Worm (Caenorhabditis elegans) whole organism, L3 larva: ENCODE results near the gene acbp-8.
A peak's percentile ranks its signal among the peaks of the same experiment; 100 is the strongest.

Experiments
- R02D3.7 ChIP-seq: fragments of 150-350 bp; optimal IDR thresholded peaks from 2 replicates; lab custom pipeline; 2014; ENCODE audit warnings: missing biosample characterization, missing genetic modification characterization
- ZK546.5 ChIP-seq: sonication (generic microtip); optimal IDR thresholded peaks from 2 replicates; lab custom pipeline; 2017; ENCODE audit warnings: missing biosample characterization, missing genetic modification characterization
- aly-2 ChIP-seq: fragments of 150-350 bp; optimal IDR thresholded peaks from 2 replicates; lab custom pipeline; 2014; ENCODE audit warnings: missing biosample characterization, missing genetic modification characterization
- ama-1 ChIP-seq: fragments of 150-350 bp; optimal IDR thresholded peaks from 2 replicates; lab custom pipeline; 2018
- ceh-16 ChIP-seq: sonication (generic microtip); optimal IDR thresholded peaks from 2 replicates; lab custom pipeline; 2017; ENCODE audit warnings: missing biosample characterization, missing genetic modification characterization
- ceh-28 ChIP-seq: fragments of 150-350 bp; optimal IDR thresholded peaks from 2 replicates; lab custom pipeline; 2014; ENCODE audit warnings: missing biosample characterization, missing genetic modification reagents, missing genetic modification characterization
- ceh-82 ChIP-seq: fragments of 150-350 bp; optimal IDR thresholded peaks from 2 replicates; lab custom pipeline; 2014; ENCODE audit warnings: missing biosample characterization, missing genetic modification characterization
- ceh-9 ChIP-seq: sonication (generic microtip); optimal IDR thresholded peaks from 2 replicates; lab custom pipeline; 2018; ENCODE audit warnings: missing biosample characterization, missing genetic modification characterization
- daf-12 ChIP-seq: fragments of 150-350 bp; optimal IDR thresholded peaks from 2 replicates; lab custom pipeline; 2014; ENCODE audit warnings: missing biosample characterization, missing genetic modification reagents, missing genetic modification characterization
- egl-27 ChIP-seq: sonication (generic microtip); optimal IDR thresholded peaks from 4 replicates; lab custom pipeline; 2017; ENCODE audit warnings: missing biosample characterization, missing genetic modification reagents, missing genetic modification characterization
- egl-5 ChIP-seq: fragments of 150-350 bp; optimal IDR thresholded peaks from 2 replicates; lab custom pipeline; 2017; ENCODE audit warnings: missing biosample characterization, missing genetic modification reagents, missing genetic modification characterization, inconsistent platforms
- elt-1 ChIP-seq: fragments of 150-350 bp; optimal IDR thresholded peaks from 2 replicates; lab custom pipeline; 2014; ENCODE audit warnings: missing biosample characterization, missing genetic modification characterization
- elt-2 ChIP-seq: sonication (generic microtip); optimal IDR thresholded peaks from 2 replicates; lab custom pipeline; 2016; ENCODE audit warnings: missing genetic modification reagents, mild to moderate bottlenecking, missing genetic modification characterization, missing compliant biosample characterization
- elt-3 ChIP-seq, 3 experiments: fragments of 150-350 bp in 1 of 3; sonication (generic microtip) in 2 of 3; optimal IDR thresholded peaks; 2 replicates in 2 of 3; 4 replicates in 1 of 3; lab custom pipeline; 2014 to 2017; ENCODE audit warnings: missing biosample characterization in 3 of 3, missing genetic modification characterization in 3 of 3
- eor-1 ChIP-seq, 2 experiments: fragments of 150-350 bp; optimal IDR thresholded peaks; 2 replicates each; lab custom pipeline; 2014 to 2018; ENCODE audit warnings: missing biosample characterization in 2 of 2, missing genetic modification characterization in 2 of 2
- fkh-10 ChIP-seq: sonication (generic microtip); optimal IDR thresholded peaks from 2 replicates; lab custom pipeline; 2017; ENCODE audit warnings: missing biosample characterization, missing genetic modification reagents, missing genetic modification characterization
- fkh-2 ChIP-seq: fragments of 150-350 bp; optimal IDR thresholded peaks from 2 replicates; lab custom pipeline; 2014; ENCODE audit warnings: missing biosample characterization, missing genetic modification reagents, missing genetic modification characterization
- fos-1 ChIP-seq: fragments of 150-350 bp; optimal IDR thresholded peaks from 2 replicates; lab custom pipeline; 2014; ENCODE audit warnings: missing biosample characterization, missing genetic modification characterization
- hmg-11 ChIP-seq: sonication (generic microtip); optimal IDR thresholded peaks from 2 replicates; lab custom pipeline; 2016; ENCODE audit warnings: missing genetic modification characterization, missing compliant biosample characterization
- jun-1 ChIP-seq: fragments of 150-350 bp; optimal IDR thresholded peaks from 2 replicates; lab custom pipeline; 2014; ENCODE audit warnings: missing biosample characterization, missing genetic modification reagents, missing genetic modification characterization
- lin-15B ChIP-seq: fragments of 150-350 bp; optimal IDR thresholded peaks from 2 replicates; lab custom pipeline; 2014; ENCODE audit warnings: missing biosample characterization, missing genetic modification characterization
- lin-39 ChIP-seq: fragments of 150-350 bp; optimal IDR thresholded peaks from 2 replicates; lab custom pipeline; 2018; ENCODE audit warnings: missing biosample characterization, missing genetic modification reagents, missing genetic modification characterization
- lsy-12 ChIP-seq: sonication (generic microtip); optimal IDR thresholded peaks from 2 replicates; lab custom pipeline; 2016; ENCODE audit warnings: mild to moderate bottlenecking, missing genetic modification characterization, missing compliant biosample characterization
- mdl-1 ChIP-seq: fragments of 150-350 bp; optimal IDR thresholded peaks from 2 replicates; lab custom pipeline; 2014; ENCODE audit warnings: missing biosample characterization, missing genetic modification characterization
- mml-1 ChIP-seq: fragments of 150-350 bp; sonication (generic microtip); optimal IDR thresholded peaks from 3 replicates; lab custom pipeline; 2014; ENCODE audit warnings: missing biosample characterization, missing genetic modification characterization
- nfya-1 ChIP-seq: sonication (generic microtip); optimal IDR thresholded peaks from 2 replicates; lab custom pipeline; 2017; ENCODE audit warnings: missing genetic modification characterization, mild to moderate bottlenecking, missing compliant biosample characterization, antibody characterized with exemption, moderate library complexity; ENCODE audit not compliant: insufficient read depth
- nhr-11 ChIP-seq: fragments of 150-350 bp; optimal IDR thresholded peaks from 2 replicates; lab custom pipeline; 2014; ENCODE audit warnings: missing biosample characterization, missing genetic modification characterization
- nhr-12 ChIP-seq: fragments of 150-350 bp; optimal IDR thresholded peaks from 2 replicates; lab custom pipeline; 2014; ENCODE audit warnings: missing biosample characterization, missing genetic modification characterization
- nhr-23 ChIP-seq: fragments of 150-350 bp; optimal IDR thresholded peaks from 2 replicates; lab custom pipeline; 2014; ENCODE audit warnings: missing biosample characterization, missing genetic modification reagents, missing genetic modification characterization
- nhr-237 ChIP-seq: fragments of 150-350 bp; optimal IDR thresholded peaks from 2 replicates; lab custom pipeline; 2014; ENCODE audit warnings: missing biosample characterization, missing genetic modification characterization
- nhr-25 ChIP-seq: sonication (generic microtip); optimal IDR thresholded peaks from 2 replicates; lab custom pipeline; 2017; ENCODE audit warnings: missing biosample characterization, missing genetic modification characterization
- nhr-28 ChIP-seq: fragments of 150-350 bp; optimal IDR thresholded peaks from 2 replicates; lab custom pipeline; 2014; ENCODE audit warnings: missing biosample characterization, missing genetic modification characterization
- nhr-43 ChIP-seq: sonication (generic microtip); optimal IDR thresholded peaks from 2 replicates; lab custom pipeline; 2016; ENCODE audit warnings: mild to moderate bottlenecking, missing genetic modification characterization, missing compliant biosample characterization; ENCODE audit not compliant: poor library complexity, severe bottlenecking
- nhr-67 ChIP-seq: fragments of 150-350 bp; optimal IDR thresholded peaks from 2 replicates; lab custom pipeline; 2014; ENCODE audit warnings: missing biosample characterization, missing genetic modification characterization
- nhr-76 ChIP-seq: fragments of 150-350 bp; sonication (generic microtip); optimal IDR thresholded peaks from 5 replicates; lab custom pipeline; 2014; ENCODE audit warnings: missing biosample characterization, missing genetic modification characterization
- nhr-77 ChIP-seq: fragments of 150-350 bp; optimal IDR thresholded peaks from 2 replicates; lab custom pipeline; 2014; ENCODE audit warnings: missing biosample characterization, missing genetic modification characterization
- pha-4 ChIP-seq: fragments of 150-350 bp; optimal IDR thresholded peaks from 2 replicates; lab custom pipeline; 2014; ENCODE audit warnings: missing biosample characterization, missing genetic modification reagents, missing genetic modification characterization
- pqm-1 ChIP-seq: fragments of 150-350 bp; optimal IDR thresholded peaks from 2 replicates; lab custom pipeline; 2017; ENCODE audit warnings: missing biosample characterization, missing genetic modification characterization, inconsistent platforms
- sea-2 ChIP-seq: fragments of 150-350 bp; sonication (generic microtip); optimal IDR thresholded peaks from 4 replicates; lab custom pipeline; 2014; ENCODE audit warnings: missing biosample characterization, missing genetic modification reagents, missing genetic modification characterization
- skn-1 ChIP-seq: fragments of 150-350 bp; optimal IDR thresholded peaks from 2 replicates; lab custom pipeline; 2014; ENCODE audit warnings: missing biosample characterization, missing genetic modification characterization
- snpc-4 ChIP-seq: fragments of 150-350 bp; optimal IDR thresholded peaks from 2 replicates; lab custom pipeline; 2014; ENCODE audit warnings: missing biosample characterization, missing genetic modification characterization
- tbx-2 ChIP-seq: sonication (generic microtip); optimal IDR thresholded peaks from 2 replicates; lab custom pipeline; 2016; ENCODE audit warnings: mild to moderate bottlenecking, missing genetic modification characterization, missing compliant biosample characterization
- unc-39 ChIP-seq: sonication (generic microtip); optimal IDR thresholded peaks from 4 replicates; lab custom pipeline; 2017; ENCODE audit warnings: missing biosample characterization, missing genetic modification characterization
- unc-62 ChIP-seq: fragments of 150-350 bp; sonication (generic microtip); optimal IDR thresholded peaks from 4 replicates; lab custom pipeline; 2014; ENCODE audit warnings: missing biosample characterization, missing genetic modification reagents, missing genetic modification characterization
- zag-1 ChIP-seq: fragments of 150-350 bp; optimal IDR thresholded peaks from 2 replicates; lab custom pipeline; 2014; ENCODE audit warnings: missing biosample characterization, missing genetic modification characterization
- ztf-11 ChIP-seq: fragments of 150-350 bp; optimal IDR thresholded peaks from 2 replicates; lab custom pipeline; 2014; ENCODE audit warnings: missing biosample characterization, missing genetic modification characterization
- ztf-4 ChIP-seq: fragments of 150-350 bp; optimal IDR thresholded peaks from 2 replicates; lab custom pipeline; 2014; ENCODE audit warnings: missing biosample characterization, missing genetic modification characterization

The acbp-8 gene

DNA sequence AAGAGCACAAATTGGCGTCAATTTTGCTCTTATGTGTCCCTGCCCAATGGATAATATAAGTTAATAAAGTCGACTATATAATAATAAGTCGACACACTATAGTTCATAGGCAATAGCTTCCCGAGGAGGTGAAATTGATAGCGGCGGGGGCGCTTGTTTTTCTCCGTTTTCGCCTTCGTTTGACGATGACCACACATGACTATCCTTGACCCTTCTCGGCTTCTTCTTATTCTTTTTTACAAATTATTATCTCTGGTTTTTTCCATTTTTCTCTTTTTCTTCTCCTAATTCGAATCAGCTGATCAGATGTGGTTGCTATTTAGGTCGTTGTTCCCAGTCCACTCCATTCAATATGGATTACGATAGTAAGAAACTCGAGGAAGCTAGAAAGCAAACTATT, at the start of gene acbp-8:
Gene acbp-8, plus strand, starts transcription at position 324 of the 400 bp plus-strand sequence.
- TF ChIP-seq tbx-2 (tag; lab: Kevin White, UChicago) (no peak), nhr-23 (tag; lab: Kevin White, UChicago) (peak; percentile 39)

DNA sequence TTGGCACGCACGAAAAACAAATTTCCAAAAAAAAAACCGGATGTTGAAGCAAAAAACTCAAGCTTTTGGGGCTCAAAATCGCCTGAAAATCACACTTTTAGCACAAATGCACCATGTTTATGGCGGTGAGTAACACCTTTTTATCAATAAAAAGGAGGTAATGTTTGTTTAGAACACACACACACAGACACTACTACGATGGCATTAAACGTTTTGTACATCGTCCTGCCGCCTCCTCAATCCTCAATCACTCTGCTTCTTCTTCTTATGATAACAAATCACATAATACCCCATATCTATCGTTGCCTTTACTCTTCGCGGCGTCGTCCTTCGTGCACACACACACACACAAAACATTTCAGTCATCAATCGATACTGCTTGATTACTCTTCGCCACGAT, 42.6 kb upstream of the acbp-8 start, which contains the start of gene gpa-17:
Gene gpa-17, plus strand, starts transcription at position 363 of the 400 bp plus-strand sequence.
- TF ChIP-seq pha-4 (tag; lab: Kevin White, UChicago) (peak; percentile 44), ceh-28 (tag; lab: Kevin White, UChicago) (peak; percentile 22), elt-3 (tag; optimal IDR thresholded peaks at IDR 0.05; lab: Kevin White, UChicago) (no peak), ceh-82 (tag; lab: Kevin White, UChicago) (no peak), elt-2 (tag; lab: Kevin White, UChicago) (peak; percentile 77), pqm-1 (peak; percentile 25), hmg-11 (tag; lab: Kevin White, UChicago) (no peak)
- TF ChIP-seq, all 47 proteins: peak for 4

DNA sequence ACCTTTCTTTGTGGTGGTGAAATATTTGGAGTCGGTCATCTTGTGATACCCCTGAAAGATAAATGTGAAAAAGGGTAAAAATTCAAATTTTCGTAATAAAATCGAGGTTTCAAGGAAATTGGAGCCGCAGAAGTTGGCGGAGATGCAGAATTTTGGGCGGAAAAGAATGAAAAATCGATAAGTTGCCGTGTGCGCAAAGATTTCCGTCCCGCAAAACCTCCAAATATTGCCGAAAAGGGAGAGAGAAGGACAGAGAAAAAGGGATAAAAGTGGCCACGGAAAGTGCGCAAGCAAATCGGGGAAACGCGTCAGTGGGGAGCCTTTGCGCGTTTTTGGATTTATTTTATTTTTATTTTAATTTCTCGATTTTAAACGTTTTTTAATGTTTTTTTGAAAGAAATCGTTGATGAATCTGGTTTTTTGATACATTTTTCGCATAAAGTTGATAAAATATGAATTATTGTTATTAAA, 31.8 kb upstream of the acbp-8 start, which contains the start of gene apb-1:
Gene apb-1, minus strand, starts transcription at position 51 of the 471 bp plus-strand sequence.
- TF ChIP-seq elt-2 (tag; lab: Kevin White, UChicago) (peak; percentile 51), nhr-76 (peak; percentile 5), elt-3 (tag; optimal IDR thresholded peaks at IDR 0.05; lab: Kevin White, UChicago) (no peak), fkh-2 (tag; lab: Kevin White, UChicago) (no peak), jun-1 (tag; lab: Kevin White, UChicago) (peak; percentile 28), aly-2 (tag; lab: Kevin White, UChicago) (peak; percentile 9), egl-5 (tag; lab: Kevin White, UChicago) (peak; percentile 88), ama-1 (lab: Kevin White, UChicago) (peak; percentile 21), nhr-77 (tag; lab: Kevin White, UChicago) (peak; percentile 62), nhr-67 (tag; lab: Kevin White, UChicago) (no peak), fos-1 (no peak), nhr-23 (tag; lab: Kevin White, UChicago) (peak; percentile 96), mml-1 (no peak), lin-39 (peak; percentile 83), ceh-16 (tag; lab: Kevin White, UChicago) (no peak), sea-2 (GFP tag; lab: Kevin White, UChicago) (peak; percentile 90), ZK546.5 (tag; lab: Kevin White, UChicago) (no peak), R02D3.7 (peak; percentile 86), nhr-11 (tag; lab: Kevin White, UChicago) (no peak), snpc-4 (tag; lab: Kevin White, UChicago) (peak; percentile 85), mdl-1 (tag; lab: Kevin White, UChicago) (no peak), skn-1 (tag; lab: Kevin White, UChicago) (peak; percentile 12), nhr-237 (tag; lab: Kevin White, UChicago) (no peak), ztf-11 (tag; lab: Kevin White, UChicago) (no peak), nhr-25 (tag; lab: Kevin White, UChicago) (peak; percentile 61), lin-15B (tag; lab: Kevin White, UChicago) (peak; percentile 91), lsy-12 (tag; lab: Kevin White, UChicago) (no peak), tbx-2 (tag; lab: Kevin White, UChicago) (peak; percentile 93), nfya-1 (tag; lab: Kevin White, UChicago) (peak; percentile 94), ceh-82 (tag; lab: Kevin White, UChicago) (peak; percentile 77), pqm-1 (peak; percentile 37), nhr-28 (tag; lab: Kevin White, UChicago) (no peak), daf-12 (no peak), zag-1 (no peak), unc-62 (no peak), nhr-12 (no peak), ceh-28 (tag; lab: Kevin White, UChicago) (peak; percentile 86), nhr-43 (tag; lab: Kevin White, UChicago) (no peak), unc-39 (tag; lab: Kevin White, UChicago) (no peak), pha-4 (tag; lab: Kevin White, UChicago) (peak; percentile 96), ceh-9 (tag; lab: Kevin White, UChicago) (no peak), fkh-10 (GFP tag; lab: Kevin White, UChicago) (peak; percentile 92), ztf-4 (tag; lab: Kevin White, UChicago) (no peak), egl-27 (tag; lab: Kevin White, UChicago) (no peak), eor-1 (tag; optimal IDR thresholded peaks at IDR 0.05; lab: Kevin White, UChicago) (no peak), hmg-11 (tag; lab: Kevin White, UChicago) (peak; percentile 96), elt-1 (tag; lab: Kevin White, UChicago) (peak; percentile 42)
